Worm (Caenorhabditis elegans): ENCODE data around the gene ZC196.2.

Gene ZC196.2

DNA sequence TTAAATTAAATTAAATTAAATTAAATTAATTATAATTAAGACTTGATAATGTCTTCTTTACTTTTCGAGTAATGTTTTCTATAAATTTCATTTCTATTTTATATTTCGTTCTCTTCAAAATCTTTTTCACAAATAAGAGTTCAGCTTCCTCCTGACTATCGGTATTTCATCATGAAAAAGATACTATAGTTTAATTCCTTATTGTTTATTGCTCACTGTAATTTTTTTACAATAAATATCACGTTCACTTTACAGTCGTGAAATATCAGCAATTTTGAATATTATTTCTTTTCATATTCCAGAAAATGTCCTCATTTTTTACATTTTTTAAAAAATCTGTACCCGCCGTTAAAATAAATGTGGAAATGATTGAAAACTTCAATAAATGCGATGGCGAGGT lies 2.9 kb upstream of the ZC196.2 start, which contains the start of gene ZC196.3:
Gene ZC196.3 (plus strand): TSS at position 301 of the 400 bp plus-strand sequence.
- no peak for TF ChIP-seq klf-2 (GFP tag; conservative IDR thresholded peaks at IDR 0.05)
- no peak for TF ChIP-seq cog-1 (tag; optimal IDR thresholded peaks at IDR 0.05)
- no peak for TF ChIP-seq ref-1 (GFP tag; conservative IDR thresholded peaks at IDR 0.05)
- TF ChIP-seq flt-1 (GFP tag; IDR thresholded peaks at IDR 0.05): no peak
- TF ChIP-seq tab-1 (GFP tag; IDR thresholded peaks at IDR 0.05): no peak
- TF ChIP-seq ztf-23 (GFP tag; IDR thresholded peaks at IDR 0.05): no peak
- no peak for TF ChIP-seq ztf-29 (GFP tag; IDR thresholded peaks at IDR 0.05)
- no peak for TF ChIP-seq med-1 (GFP tag; optimal IDR thresholded peaks at IDR 0.05; ENCODE audit: insufficient read depth)
- TF ChIP-seq T22C8.4 (GFP tag; IDR thresholded peaks at IDR 0.05): no peak

DNA sequence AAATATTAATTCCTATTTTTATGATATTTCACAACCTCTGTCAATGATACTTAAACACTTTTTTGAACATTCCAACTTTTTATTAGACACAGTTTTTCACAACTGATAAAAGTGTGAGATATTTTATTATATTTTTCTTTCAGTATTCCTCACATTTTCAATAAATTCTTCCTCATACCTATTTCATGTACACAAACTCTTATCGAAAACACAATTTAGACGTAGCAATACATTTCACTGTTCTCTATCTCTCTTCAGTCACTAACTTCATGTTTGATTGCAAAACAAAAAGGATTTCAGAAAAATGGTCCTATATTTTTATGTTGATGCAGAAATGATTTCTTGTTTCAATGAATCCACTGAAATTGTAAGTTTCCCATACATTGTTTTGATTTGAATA lies 6.6 kb downstream of the ZC196.2 start, which contains the start of gene B0507.6:
Gene B0507.6 (plus strand): TSS at position 301 of the 400 bp plus-strand sequence.
- TF ChIP-seq ref-1 (GFP tag; conservative IDR thresholded peaks at IDR 0.05): no peak
- no peak for TF ChIP-seq klf-2 (GFP tag; conservative IDR thresholded peaks at IDR 0.05)
- no peak for TF ChIP-seq tab-1 (GFP tag; IDR thresholded peaks at IDR 0.05)
- no peak for TF ChIP-seq ztf-29 (GFP tag; IDR thresholded peaks at IDR 0.05)
- no peak for TF ChIP-seq cog-1 (tag; optimal IDR thresholded peaks at IDR 0.05)
- TF ChIP-seq flt-1 (GFP tag; IDR thresholded peaks at IDR 0.05): no peak
- TF ChIP-seq ztf-23 (GFP tag; IDR thresholded peaks at IDR 0.05): no peak
- no peak for TF ChIP-seq med-1 (GFP tag; optimal IDR thresholded peaks at IDR 0.05; ENCODE audit: insufficient read depth)
- no peak for TF ChIP-seq T22C8.4 (GFP tag; IDR thresholded peaks at IDR 0.05)

DNA sequence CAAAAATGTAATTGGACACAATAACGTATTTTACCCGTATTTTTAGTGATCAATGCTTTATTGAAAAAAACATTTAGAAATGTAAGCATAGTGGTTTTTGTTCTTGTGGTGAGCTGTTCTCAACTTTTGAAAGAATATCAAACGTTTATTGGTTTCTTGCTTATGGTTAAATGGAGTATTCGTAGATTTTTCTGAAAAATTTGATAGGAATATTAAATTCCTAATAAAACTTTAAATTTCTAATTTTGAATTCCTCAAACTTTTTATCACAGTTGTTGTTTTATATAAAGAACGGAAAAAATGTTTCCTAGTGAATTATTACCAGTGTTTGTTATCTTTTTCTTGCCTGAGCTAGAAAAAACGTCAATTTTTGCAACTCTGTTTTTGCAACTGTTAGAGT lies 14.2 kb downstream of the ZC196.2 start, which contains the start of gene B0507.5:
Gene B0507.5 (plus strand): TSS at position 301 of the 400 bp plus-strand sequence.
- TF ChIP-seq T22C8.4 (GFP tag; IDR thresholded peaks at IDR 0.05): no peak
- no peak for TF ChIP-seq med-1 (GFP tag; optimal IDR thresholded peaks at IDR 0.05; ENCODE audit: insufficient read depth)
- TF ChIP-seq flt-1 (GFP tag; IDR thresholded peaks at IDR 0.05): no peak
- no peak for TF ChIP-seq tab-1 (GFP tag; IDR thresholded peaks at IDR 0.05)
- no peak for TF ChIP-seq cog-1 (tag; optimal IDR thresholded peaks at IDR 0.05)
- no peak for TF ChIP-seq klf-2 (GFP tag; conservative IDR thresholded peaks at IDR 0.05)
- no peak for TF ChIP-seq ztf-29 (GFP tag; IDR thresholded peaks at IDR 0.05)
- TF ChIP-seq ztf-23 (GFP tag; IDR thresholded peaks at IDR 0.05): no peak
- TF ChIP-seq ref-1 (GFP tag; conservative IDR thresholded peaks at IDR 0.05): no peak

DNA sequence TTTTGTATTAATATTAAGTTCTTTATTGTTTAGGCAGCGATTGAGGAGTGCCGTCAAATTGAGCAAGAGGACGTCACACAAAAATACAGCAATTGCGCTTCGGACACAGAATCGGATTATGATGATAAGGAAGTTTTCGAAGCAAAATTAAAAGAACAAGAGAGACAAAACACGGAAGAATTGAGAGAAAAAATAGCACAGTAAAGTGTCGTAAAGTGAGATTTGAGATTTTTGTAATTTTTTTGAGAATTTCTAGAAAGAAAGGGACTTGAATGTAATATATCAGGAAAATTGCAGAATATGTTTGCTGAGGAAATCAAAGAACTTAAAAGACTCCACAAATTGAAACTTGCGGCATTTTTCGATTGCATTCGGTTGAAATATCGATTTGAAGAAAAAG lies 15.4 kb downstream of the ZC196.2 start, which contains the start of gene B0507.4:
Gene B0507.4 (plus strand): TSS at position 301 of the 400 bp plus-strand sequence.
- TF ChIP-seq ztf-29 (GFP tag; IDR thresholded peaks at IDR 0.05) (no peak), med-1 (GFP tag; optimal IDR thresholded peaks at IDR 0.05; ENCODE audit: insufficient read depth) (no peak), T22C8.4 (GFP tag; IDR thresholded peaks at IDR 0.05) (no peak), klf-2 (GFP tag; conservative IDR thresholded peaks at IDR 0.05) (no peak), cog-1 (tag; optimal IDR thresholded peaks at IDR 0.05) (no peak), ref-1 (GFP tag; conservative IDR thresholded peaks at IDR 0.05) (no peak), flt-1 (GFP tag; IDR thresholded peaks at IDR 0.05) (no peak), ztf-23 (GFP tag; IDR thresholded peaks at IDR 0.05) (no peak)

DNA sequence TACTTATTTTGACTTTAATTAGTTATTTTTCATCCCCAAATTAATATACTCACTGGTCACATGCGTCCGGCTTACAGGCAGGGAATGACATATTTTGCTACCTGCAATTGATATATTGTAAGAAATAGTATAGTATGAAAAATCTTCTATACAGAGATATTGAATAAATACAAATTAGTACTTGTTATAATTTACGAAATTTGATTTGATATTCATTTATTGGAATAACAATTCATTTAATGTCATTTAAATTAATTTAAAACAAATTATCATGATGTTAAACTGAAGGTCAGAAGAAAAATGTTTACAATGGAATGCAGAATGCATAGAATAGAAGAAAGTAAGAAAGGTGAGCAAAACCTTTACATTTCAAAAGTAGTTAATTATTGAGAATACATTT lies 19.4 kb downstream of the ZC196.2 start, which contains the start of gene B0507.7:
Gene B0507.7 (minus strand): TSS at position 101 of the 400 bp plus-strand sequence.
- TF ChIP-seq ztf-29 (GFP tag; IDR thresholded peaks at IDR 0.05) (no peak), T22C8.4 (GFP tag; IDR thresholded peaks at IDR 0.05) (no peak), tab-1 (GFP tag; IDR thresholded peaks at IDR 0.05) (no peak), ztf-23 (GFP tag; IDR thresholded peaks at IDR 0.05) (no peak), klf-2 (GFP tag; conservative IDR thresholded peaks at IDR 0.05) (no peak), med-1 (GFP tag; optimal IDR thresholded peaks at IDR 0.05; ENCODE audit: insufficient read depth) (no peak), cog-1 (tag; optimal IDR thresholded peaks at IDR 0.05) (no peak), ref-1 (GFP tag; conservative IDR thresholded peaks at IDR 0.05) (no peak), flt-1 (GFP tag; IDR thresholded peaks at IDR 0.05) (no peak)

DNA sequence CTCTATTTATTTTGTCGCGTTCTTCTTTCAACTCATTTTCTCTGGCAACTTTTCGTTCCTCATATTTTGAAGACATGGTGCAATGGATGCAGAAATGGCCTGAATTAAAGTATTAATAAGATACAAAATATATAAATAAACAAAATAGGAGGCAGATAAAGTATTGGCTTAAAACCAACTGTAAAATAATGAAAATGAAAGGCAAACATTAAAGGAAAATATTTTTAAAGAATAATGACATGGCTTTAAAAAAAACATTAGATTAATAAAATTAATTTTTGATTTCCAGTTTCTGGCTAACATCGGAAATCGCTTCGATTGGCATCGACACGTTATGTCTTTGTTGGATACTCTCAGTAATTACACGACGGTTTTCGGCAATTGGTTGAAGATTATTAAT lies 21.2 kb downstream of the ZC196.2 start, which contains the start of gene ddn-1:
Gene ddn-1 (minus strand): TSS at position 101 of the 400 bp plus-strand sequence.
- TF ChIP-seq cog-1 (tag; optimal IDR thresholded peaks at IDR 0.05) (no peak), flt-1 (GFP tag; IDR thresholded peaks at IDR 0.05) (no peak), ref-1 (GFP tag; conservative IDR thresholded peaks at IDR 0.05) (no peak), klf-2 (GFP tag; conservative IDR thresholded peaks at IDR 0.05) (no peak), T22C8.4 (GFP tag; IDR thresholded peaks at IDR 0.05) (no peak), med-1 (GFP tag; optimal IDR thresholded peaks at IDR 0.05; ENCODE audit: insufficient read depth) (no peak), tab-1 (GFP tag; IDR thresholded peaks at IDR 0.05) (no peak), ztf-29 (GFP tag; IDR thresholded peaks at IDR 0.05) (no peak), ztf-23 (GFP tag; IDR thresholded peaks at IDR 0.05) (no peak)

DNA sequence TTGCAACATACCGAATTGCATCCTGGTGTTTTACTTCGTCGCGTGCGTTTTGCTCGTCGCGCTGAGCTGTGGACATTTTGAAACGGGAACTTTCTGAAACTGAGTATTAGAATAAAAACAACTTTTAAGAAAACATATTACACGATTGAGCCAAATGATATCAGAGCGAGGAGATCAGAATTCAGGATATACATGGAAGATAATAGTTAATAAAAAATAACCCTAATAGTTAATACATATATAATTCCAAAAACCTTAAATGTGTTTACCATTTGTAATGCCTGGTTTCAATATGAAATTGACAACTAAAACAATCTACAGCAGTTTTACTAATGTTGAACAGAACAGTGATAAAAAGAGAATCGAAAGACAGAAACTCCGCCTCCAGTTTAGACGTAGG lies 23.6 kb downstream of the ZC196.2 start, which contains the start of gene B0507.8:
Gene B0507.8 (minus strand): TSS at position 101 of the 400 bp plus-strand sequence.
- TF ChIP-seq ref-1 (GFP tag; conservative IDR thresholded peaks at IDR 0.05): no peak
- TF ChIP-seq ztf-29 (GFP tag; IDR thresholded peaks at IDR 0.05): no peak
- TF ChIP-seq ztf-23 (GFP tag; IDR thresholded peaks at IDR 0.05): no peak
- no peak for TF ChIP-seq klf-2 (GFP tag; conservative IDR thresholded peaks at IDR 0.05)
- TF ChIP-seq tab-1 (GFP tag; IDR thresholded peaks at IDR 0.05): no peak
- TF ChIP-seq cog-1 (tag; optimal IDR thresholded peaks at IDR 0.05): no peak
- TF ChIP-seq flt-1 (GFP tag; IDR thresholded peaks at IDR 0.05): no peak
- TF ChIP-seq med-1 (GFP tag; optimal IDR thresholded peaks at IDR 0.05; ENCODE audit: insufficient read depth): no peak
- no peak for TF ChIP-seq T22C8.4 (GFP tag; IDR thresholded peaks at IDR 0.05)

DNA sequence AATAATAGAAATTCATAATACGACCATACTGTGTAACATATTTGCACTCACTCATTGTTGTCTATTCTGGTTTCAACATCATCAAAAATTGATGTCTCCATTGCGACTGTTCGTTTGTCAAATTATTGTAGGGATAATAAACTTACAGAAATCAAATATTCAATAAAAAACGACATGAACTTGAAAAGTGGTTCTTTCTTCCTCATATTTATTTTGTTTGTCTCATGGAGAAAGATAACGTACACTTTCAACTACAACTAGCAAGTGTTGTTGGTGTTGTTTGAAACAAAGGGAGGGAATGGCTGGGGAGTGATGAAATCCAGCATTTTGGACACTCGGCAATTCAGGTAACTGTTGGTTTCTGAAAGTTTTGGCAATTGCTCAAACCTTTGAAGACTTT lies 26.7 kb downstream of the ZC196.2 start, which contains the start of gene B0507.9:
Gene B0507.9 (minus strand): TSS at position 101 of the 400 bp plus-strand sequence.
- TF ChIP-seq ztf-29 (GFP tag; IDR thresholded peaks at IDR 0.05) (no peak), T22C8.4 (GFP tag; IDR thresholded peaks at IDR 0.05) (no peak), flt-1 (GFP tag; IDR thresholded peaks at IDR 0.05) (no peak), ref-1 (GFP tag; conservative IDR thresholded peaks at IDR 0.05) (no peak), tab-1 (GFP tag; IDR thresholded peaks at IDR 0.05) (no peak), med-1 (GFP tag; optimal IDR thresholded peaks at IDR 0.05; ENCODE audit: insufficient read depth) (no peak), ztf-23 (GFP tag; IDR thresholded peaks at IDR 0.05) (no peak), klf-2 (GFP tag; conservative IDR thresholded peaks at IDR 0.05) (no peak), cog-1 (tag; optimal IDR thresholded peaks at IDR 0.05) (no peak)

DNA sequence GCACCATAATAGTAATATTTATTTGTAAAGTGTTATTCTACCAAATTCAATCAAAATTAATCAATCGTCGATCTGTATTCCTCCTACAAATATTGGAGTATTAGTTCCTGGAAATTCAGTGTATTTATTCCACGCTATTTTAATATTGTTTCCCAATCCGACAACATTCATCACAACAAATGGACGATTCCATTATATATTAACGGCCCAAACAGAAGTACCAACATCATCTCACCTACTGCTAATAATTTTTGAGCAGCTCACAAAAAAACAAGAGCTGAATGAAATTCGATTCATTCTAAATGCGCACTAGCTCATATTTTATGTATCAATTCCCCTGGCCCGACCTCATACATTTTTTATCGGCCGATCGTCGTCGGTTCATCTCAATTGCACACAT lies 27.8 kb downstream of the ZC196.2 start:
- TF ChIP-seq ztf-29 (GFP tag; IDR thresholded peaks at IDR 0.05) (no peak), klf-2 (GFP tag; conservative IDR thresholded peaks at IDR 0.05) (no peak), T22C8.4 (GFP tag; IDR thresholded peaks at IDR 0.05) (no peak), ztf-23 (GFP tag; IDR thresholded peaks at IDR 0.05) (no peak), med-1 (GFP tag; optimal IDR thresholded peaks at IDR 0.05; ENCODE audit: insufficient read depth) (no peak), ref-1 (GFP tag; conservative IDR thresholded peaks at IDR 0.05) (no peak), tab-1 (GFP tag; IDR thresholded peaks at IDR 0.05) (no peak), cog-1 (tag; optimal IDR thresholded peaks at IDR 0.05) (no peak), flt-1 (GFP tag; IDR thresholded peaks at IDR 0.05) (no peak)
